Fruit fly (Drosophila melanogaster) whole organism, embryonic: ENCODE results near the gene Noc2.
A peak's percentile ranks its signal among the peaks of the same experiment; 100 is the strongest.

Experiments
- CG10462 ChIP-seq: fragments of 200-800 bp; sonication (Bioruptor generic); optimal IDR thresholded peaks from 2 replicates; lab custom pipeline; 2016; ENCODE audit warnings: missing biosample characterization, missing genetic modification characterization
- CG12219 ChIP-seq: fragments of 200-800 bp; sonication (Bioruptor generic); optimal IDR thresholded peaks from 3 replicates; lab custom pipeline; 2018; ENCODE audit warnings: missing biosample characterization, mild to moderate bottlenecking, missing genetic modification characterization
- CG12236 ChIP-seq: fragments of 200-800 bp; sonication (Bioruptor generic); optimal IDR thresholded peaks from 2 replicates; lab custom pipeline; 2016; ENCODE audit warnings: missing biosample characterization, missing genetic modification characterization
- CG12769 ChIP-seq: fragments of 200-800 bp; sonication (Bioruptor generic); optimal IDR thresholded peaks from 2 replicates; lab custom pipeline; 2019; ENCODE audit warnings: missing biosample characterization, mild to moderate bottlenecking, missing genetic modification characterization, moderate library complexity
- CG15073 ChIP-seq: fragments of 200-800 bp; sonication (Bioruptor generic); optimal IDR thresholded peaks from 2 replicates; lab custom pipeline; 2016; ENCODE audit warnings: missing biosample characterization, missing genetic modification characterization
- CG15479 ChIP-seq: fragments of 200-800 bp; sonication (Bioruptor generic); optimal IDR thresholded peaks from 3 replicates; lab custom pipeline; 2019; ENCODE audit warnings: missing biosample characterization, mild to moderate bottlenecking, missing genetic modification characterization, moderate library complexity
- CG17186 ChIP-seq: fragments of 200-800 bp; sonication (Bioruptor generic); optimal IDR thresholded peaks from 3 replicates; lab custom pipeline; 2017; ENCODE audit warnings: missing biosample characterization, missing genetic modification reagents, missing genetic modification characterization
- CG17568 ChIP-seq: fragments of 200-800 bp; sonication (Bioruptor generic); optimal IDR thresholded peaks from 2 replicates; lab custom pipeline; 2018; ENCODE audit warnings: missing biosample characterization, mild to moderate bottlenecking, missing genetic modification characterization, moderate library complexity
- CG17802 ChIP-seq: fragments of 200-800 bp; sonication (Bioruptor generic); optimal IDR thresholded peaks from 2 replicates; lab custom pipeline; 2018; ENCODE audit warnings: missing biosample characterization, mild to moderate bottlenecking, missing genetic modification characterization, moderate library complexity
- CG1792 ChIP-seq: fragments of 200-800 bp; sonication (Bioruptor generic); optimal IDR thresholded peaks from 2 replicates; lab custom pipeline; 2016; ENCODE audit warnings: missing biosample characterization, missing genetic modification characterization
- CG1832 ChIP-seq: fragments of 200-800 bp; sonication (Bioruptor generic); optimal IDR thresholded peaks from 2 replicates; lab custom pipeline; 2017; ENCODE audit warnings: missing biosample characterization, mild to moderate bottlenecking, missing genetic modification characterization, inconsistent platforms
- CG18599 ChIP-seq: fragments of 200-800 bp; sonication (Bioruptor generic); optimal IDR thresholded peaks from 3 replicates; lab custom pipeline; 2017; ENCODE audit warnings: missing biosample characterization, missing genetic modification characterization, mild to moderate bottlenecking, moderate library complexity, missing genetic modification reagents
- CG2678 ChIP-seq: fragments of 200-800 bp; sonication (Bioruptor generic); optimal IDR thresholded peaks from 3 replicates; lab custom pipeline; 2019; ENCODE audit warnings: missing biosample characterization, mild to moderate bottlenecking, missing genetic modification characterization, moderate library complexity
- CG3163 ChIP-seq: fragments of 200-800 bp; sonication (Bioruptor generic); optimal IDR thresholded peaks from 3 replicates; lab custom pipeline; 2016; ENCODE audit warnings: missing biosample characterization, missing genetic modification characterization
- CG3838 ChIP-seq: fragments of 200-800 bp; sonication (Bioruptor generic); optimal IDR thresholded peaks from 3 replicates; lab custom pipeline; 2016; ENCODE audit warnings: missing biosample characterization, missing genetic modification characterization
- CG4360 ChIP-seq: fragments of 200-800 bp; sonication (Bioruptor generic); IDR thresholded peaks from 2 replicates; pipeline ENCODE4 v1.3.6; 2022; ENCODE audit warnings: missing biosample characterization, missing genetic modification characterization
- CG7745 ChIP-seq: fragments of 200-800 bp; sonication (Bioruptor generic); optimal IDR thresholded peaks from 2 replicates; lab custom pipeline; 2018; ENCODE audit warnings: missing biosample characterization, mild to moderate bottlenecking, missing genetic modification characterization, moderate library complexity
- CG7963 ChIP-seq: fragments of 200-800 bp; sonication (Bioruptor generic); IDR thresholded peaks from 3 replicates; pipeline ENCODE4 v1.3.6; 2022; ENCODE audit warnings: missing biosample characterization, missing genetic modification characterization; ENCODE audit not compliant: partially characterized antibody
- Camta ChIP-seq: fragments of 200-800 bp; sonication (Bioruptor generic); optimal IDR thresholded peaks from 2 replicates; lab custom pipeline; 2016; ENCODE audit warnings: missing biosample characterization, missing genetic modification characterization
- Dp ChIP-seq: fragments of 200-800 bp; sonication (Bioruptor generic); optimal IDR thresholded peaks from 2 replicates; lab custom pipeline; 2018; ENCODE audit warnings: missing biosample characterization, mild to moderate bottlenecking, missing genetic modification characterization, moderate library complexity
- E2f2 ChIP-seq: fragments of 200-800 bp; sonication (Bioruptor generic); IDR thresholded peaks from 2 replicates; pipeline ENCODE4 v1.3.6; 2022; ENCODE audit warnings: missing biosample characterization, missing genetic modification characterization
- Elba2 ChIP-seq: fragments of 200-800 bp; sonication (Bioruptor generic); optimal IDR thresholded peaks from 3 replicates; lab custom pipeline; 2016; ENCODE audit warnings: missing biosample characterization, missing genetic modification characterization
- HmgZ ChIP-seq: fragments of 200-800 bp; sonication (Bioruptor generic); optimal IDR thresholded peaks from 2 replicates; lab custom pipeline; 2018; ENCODE audit warnings: missing biosample characterization, mild to moderate bottlenecking, missing genetic modification characterization
- Hr39 ChIP-seq: fragments of >200 bp; optimal IDR thresholded peaks from 2 replicates; lab custom pipeline; 2017
- Lpt ChIP-seq: fragments of >200 bp; optimal IDR thresholded peaks from 2 replicates; lab custom pipeline; 2018; ENCODE audit warnings: missing biosample characterization, missing genetic modification characterization
- NFAT ChIP-seq: fragments of 200-800 bp; sonication (Bioruptor generic); IDR thresholded peaks from 2 replicates; pipeline ENCODE4 v1.3.6; 2022; ENCODE audit warnings: missing biosample characterization, missing genetic modification characterization
- Oaz ChIP-seq: fragments of 200-800 bp; sonication (Bioruptor generic); IDR thresholded peaks from 2 replicates; pipeline ENCODE4 v1.3.6; 2022; ENCODE audit warnings: missing biosample characterization, missing genetic modification characterization
- Opbp ChIP-seq: fragments of 200-800 bp; sonication (Bioruptor generic); IDR thresholded peaks from 3 replicates; pipeline ENCODE4 v1.3.6; 2022; ENCODE audit warnings: missing biosample characterization, missing genetic modification characterization; ENCODE audit not compliant: partially characterized antibody
- Side ChIP-seq: fragments of 200-800 bp; sonication (Bioruptor generic); optimal IDR thresholded peaks from 2 replicates; lab custom pipeline; 2016; ENCODE audit warnings: missing biosample characterization, missing genetic modification characterization
- Sox100B ChIP-seq: fragments of 200-800 bp; sonication (Bioruptor generic); optimal IDR thresholded peaks from 3 replicates; lab custom pipeline; 2018; ENCODE audit warnings: missing biosample characterization, mild to moderate bottlenecking, missing genetic modification characterization
- Spps ChIP-seq: fragments of 200-800 bp; sonication (Bioruptor generic); optimal IDR thresholded peaks from 2 replicates; lab custom pipeline; 2018; ENCODE audit warnings: missing biosample characterization, mild to moderate bottlenecking, missing genetic modification characterization
- aop ChIP-seq: fragments of 200-800 bp; sonication (Bioruptor generic); IDR thresholded peaks from 2 replicates; pipeline ENCODE4 v1.3.6; 2022; ENCODE audit warnings: missing biosample characterization, missing genetic modification characterization
- ase ChIP-seq: fragments of 200-800 bp; sonication (Bioruptor generic); IDR thresholded peaks from 3 replicates; pipeline ENCODE4 v1.3.6; 2022; ENCODE audit warnings: missing biosample characterization, missing genetic modification characterization
- bigmax ChIP-seq: fragments of 200-800 bp; sonication (Bioruptor generic); optimal IDR thresholded peaks from 2 replicates; lab custom pipeline; 2018; ENCODE audit warnings: missing biosample characterization, mild to moderate bottlenecking, missing genetic modification characterization
- cg ChIP-seq: fragments of 200-800 bp; sonication (Bioruptor generic); optimal IDR thresholded peaks from 3 replicates; lab custom pipeline; 2019; ENCODE audit warnings: missing biosample characterization, mild to moderate bottlenecking, missing genetic modification characterization, moderate library complexity
- chn ChIP-seq: fragments of 200-800 bp; sonication (Bioruptor generic); optimal IDR thresholded peaks from 2 replicates; lab custom pipeline; 2016; ENCODE audit warnings: missing biosample characterization, missing genetic modification characterization
- dysf ChIP-seq: fragments of 200-800 bp; sonication (Bioruptor generic); IDR thresholded peaks from 3 replicates; pipeline ENCODE4 v1.3.6; 2022; ENCODE audit warnings: missing biosample characterization, missing genetic modification characterization
- eve ChIP-seq, 2 experiments: fragments of >200 bp; optimal IDR thresholded peaks; 2 replicates each; lab custom pipeline; 2017; ENCODE audit warnings: missing biosample characterization in 2 of 2, missing genetic modification characterization in 2 of 2
- fd3F ChIP-seq: fragments of 200-800 bp; sonication (Bioruptor generic); optimal IDR thresholded peaks from 2 replicates; lab custom pipeline; 2018; ENCODE audit warnings: missing biosample characterization, mild to moderate bottlenecking, missing genetic modification characterization, moderate library complexity
- fd64A ChIP-seq: fragments of 200-800 bp; sonication (Bioruptor generic); optimal IDR thresholded peaks from 3 replicates; lab custom pipeline; 2018; ENCODE audit warnings: missing biosample characterization, mild to moderate bottlenecking, missing genetic modification characterization
- fu2 ChIP-seq: fragments of 200-800 bp; sonication (Bioruptor generic); optimal IDR thresholded peaks from 2 replicates; lab custom pipeline; 2016; ENCODE audit warnings: missing biosample characterization, missing genetic modification characterization
- gcm2 ChIP-seq: fragments of 200-800 bp; sonication (Bioruptor generic); optimal IDR thresholded peaks from 2 replicates; lab custom pipeline; 2016; ENCODE audit warnings: missing biosample characterization, missing genetic modification characterization
- jing ChIP-seq: fragments of 200-800 bp; sonication (Bioruptor generic); optimal IDR thresholded peaks from 2 replicates; lab custom pipeline; 2018; ENCODE audit warnings: missing biosample characterization, mild to moderate bottlenecking, missing genetic modification characterization
- lola ChIP-seq, 3 experiments: fragments of >200 bp in 2 of 3; fragments of 200-800 bp in 1 of 3; sonication (Bioruptor generic) in 1 of 3; optimal IDR thresholded peaks; 2 replicates each; lab custom pipeline; 2017 to 2019; ENCODE audit warnings: missing biosample characterization in 3 of 3, missing genetic modification characterization in 3 of 3, mild to moderate bottlenecking in 1 of 3, moderate library complexity in 1 of 3
- mam ChIP-seq: fragments of 200-800 bp; sonication (Bioruptor generic); optimal IDR thresholded peaks from 3 replicates; lab custom pipeline; 2016; ENCODE audit warnings: missing biosample characterization, missing genetic modification characterization
- nerfin-1 ChIP-seq: fragments of 200-800 bp; sonication (Bioruptor generic); optimal IDR thresholded peaks from 3 replicates; lab custom pipeline; 2019; ENCODE audit warnings: missing biosample characterization, mild to moderate bottlenecking, missing genetic modification characterization, moderate library complexity
- nmo ChIP-seq: fragments of 200-800 bp; sonication (Bioruptor generic); optimal IDR thresholded peaks from 2 replicates; lab custom pipeline; 2018; ENCODE audit warnings: missing biosample characterization, mild to moderate bottlenecking, missing genetic modification characterization, moderate library complexity
- seq ChIP-seq: fragments of 200-800 bp; sonication (Bioruptor generic); IDR thresholded peaks from 2 replicates; pipeline ENCODE4 v1.3.6; 2022; ENCODE audit warnings: missing biosample characterization, missing genetic modification characterization
- slbo ChIP-seq: fragments of 200-800 bp; sonication (Bioruptor generic); IDR thresholded peaks from 2 replicates; pipeline ENCODE4 v1.3.6; 2022; ENCODE audit warnings: missing biosample characterization, missing genetic modification characterization
- tin ChIP-seq: fragments of 200-800 bp; sonication (Bioruptor generic); optimal IDR thresholded peaks from 3 replicates; lab custom pipeline; 2016; ENCODE audit warnings: missing biosample characterization, missing genetic modification characterization
- tio ChIP-seq: fragments of 200-800 bp; sonication (Bioruptor generic); optimal IDR thresholded peaks from 2 replicates; lab custom pipeline; 2017; ENCODE audit warnings: missing biosample characterization, missing genetic modification characterization, inconsistent platforms
- zen ChIP-seq: fragments of 200-800 bp; sonication (Bioruptor generic); optimal IDR thresholded peaks from 3 replicates; lab custom pipeline; 2018; ENCODE audit warnings: missing biosample characterization, mild to moderate bottlenecking, missing genetic modification characterization, moderate library complexity

Gene Noc2

dm6 chr2L:21166422-21166821 lies 3.0 kb downstream of the Noc2 start (continued):
- TF ChIP-seq ase (GFP tag; lab: Robert Waterston, UW), result no peak
- TF ChIP-seq dysf (GFP tag; lab: Robert Waterston, UW), result no peak
- TF ChIP-seq CG12236, result no peak
- TF ChIP-seq Side (GFP tag; lab: Kevin White, UChicago), result no peak
- TF ChIP-seq Oaz (GFP tag; lab: Robert Waterston, UW), result no peak
- TF ChIP-seq CG17802, result no peak
- TF ChIP-seq tio (GFP tag; lab: Kevin White, UChicago), result no peak
- TF ChIP-seq CG17568 (GFP tag; lab: Kevin White, UChicago), result no peak
- TF ChIP-seq nmo (GFP tag; lab: Kevin White, UChicago), result no peak
- no peak for TF ChIP-seq gcm2 (GFP tag; lab: Kevin White, UChicago)
- no peak for TF ChIP-seq CG10462 (GFP tag; lab: Kevin White, UChicago)
- no peak for TF ChIP-seq fd3F
- no peak for TF ChIP-seq eve (GFP tag; optimal IDR thresholded peaks at IDR 0.05; lab: Kevin White, UChicago)
- TF ChIP-seq CG1832 (GFP tag; lab: Kevin White, UChicago), result no peak
- no peak for TF ChIP-seq CG1792
- TF ChIP-seq fd64A (GFP tag; lab: Kevin White, UChicago), result no peak
- TF ChIP-seq nerfin-1 (tag; lab: Kevin White, UChicago), result no peak
- TF ChIP-seq Sox100B (GFP tag; lab: Kevin White, UChicago), result no peak
- TF ChIP-seq CG15073 (GFP tag; lab: Kevin White, UChicago), result no peak
- no peak for TF ChIP-seq Camta (GFP tag; lab: Kevin White, UChicago)
- no peak for TF ChIP-seq CG3838
- no peak for TF ChIP-seq lola (GFP tag; optimal IDR thresholded peaks at IDR 0.05; lab: Kevin White, UChicago)
- TF ChIP-seq tin (GFP tag; lab: Kevin White, UChicago), result no peak
- no peak for TF ChIP-seq CG12769 (tag; lab: Kevin White, UChicago)
- no peak for TF ChIP-seq CG18599 (GFP tag; lab: Kevin White, UChicago)
- TF ChIP-seq seq (GFP tag; lab: Robert Waterston, UW), result no peak
- no peak for TF ChIP-seq CG17186 (GFP tag; lab: Kevin White, UChicago)
- no peak for TF ChIP-seq CG7745 (tag; lab: Kevin White, UChicago)
- peak; percentile 3 for TF ChIP-seq Elba2 (GFP tag; lab: Kevin White, UChicago)
- no peak for TF ChIP-seq CG2678
- TF ChIP-seq HmgZ (tag; lab: Kevin White, UChicago), result peak; percentile 44
- no peak for TF ChIP-seq Lpt (GFP tag; lab: Kevin White, UChicago)
- no peak for TF ChIP-seq chn (GFP tag; lab: Kevin White, UChicago)
- TF ChIP-seq CG15479 (GFP tag; lab: Kevin White, UChicago), result no peak
- peak; percentile 100 for TF ChIP-seq bigmax
- TF ChIP-seq CG12219, result no peak
- peak; percentile 93 for TF ChIP-seq E2f2 (GFP tag; lab: Robert Waterston, UW)
- TF ChIP-seq Spps, result no peak
- TF ChIP-seq CG4360 (GFP tag; lab: Robert Waterston, UW), result no peak
- no peak for TF ChIP-seq zen
- peak; percentile 86 for TF ChIP-seq Dp (GFP tag; lab: Kevin White, UChicago)
- TF ChIP-seq Hr39 (lab: Kevin White, UChicago), result no peak
- TF ChIP-seq cg, result no peak
- no peak for TF ChIP-seq fu2 (GFP tag; lab: Kevin White, UChicago)
- no peak for TF ChIP-seq aop (GFP tag; lab: Robert Waterston, UW)
- TF ChIP-seq CG7963, result no peak
- no peak for TF ChIP-seq slbo
- TF ChIP-seq NFAT (GFP tag; lab: Robert Waterston, UW), result no peak
- no peak for TF ChIP-seq CG3163 (GFP tag; lab: Kevin White, UChicago)
- TF ChIP-seq mam, result no peak
- no peak for TF ChIP-seq jing (GFP tag; lab: Kevin White, UChicago)
- TF ChIP-seq Opbp (GFP tag; lab: Robert Waterston, UW), result peak; percentile 40; the same call in 1 of the 3 replicates
